Worm (Caenorhabditis elegans): ENCODE data around the gene gcy-8.

- TF ChIP-seq ama-1 (optimal IDR thresholded peaks at IDR 0.05) (no peak), irx-1 (tag; optimal IDR thresholded peaks at IDR 0.05) (no peak), zag-1 (tag; optimal IDR thresholded peaks at IDR 0.05) (no peak), lsy-2 (tag; optimal IDR thresholded peaks at IDR 0.05) (no peak), swsn-7 (tag; optimal IDR thresholded peaks at IDR 0.05) (no peak), nhr-11 (tag; optimal IDR thresholded peaks at IDR 0.05) (no peak), vab-15 (tag; optimal IDR thresholded peaks at IDR 0.05) (no peak), hlh-4 (tag; optimal IDR thresholded peaks at IDR 0.05) (no peak), ztf-11 (tag; optimal IDR thresholded peaks at IDR 0.05) (no peak), nhr-71 (tag; optimal IDR thresholded peaks at IDR 0.05) (no peak), skn-1 (tag; optimal IDR thresholded peaks at IDR 0.05) (no peak), nhr-76 (tag; optimal IDR thresholded peaks at IDR 0.05) (no peak), nhr-47 (tag; optimal IDR thresholded peaks at IDR 0.05) (no peak)
Measured at ce11 chrIV:7906643-7907042, 21.3 kb upstream of the gcy-8 start.
